Fruit fly (Drosophila melanogaster) S2 (cell line): ENCODE data around the gene ClC-a.

Experiments
- CG8478 ChIP-seq: fragments of >200 bp; optimal IDR thresholded peaks from 2 replicates; lab custom pipeline; 2018
- CTCF ChIP-seq, 2 experiments: fragments of >200 bp; optimal IDR thresholded peaks; 2 replicates each; lab custom pipeline; 2018

DNA sequence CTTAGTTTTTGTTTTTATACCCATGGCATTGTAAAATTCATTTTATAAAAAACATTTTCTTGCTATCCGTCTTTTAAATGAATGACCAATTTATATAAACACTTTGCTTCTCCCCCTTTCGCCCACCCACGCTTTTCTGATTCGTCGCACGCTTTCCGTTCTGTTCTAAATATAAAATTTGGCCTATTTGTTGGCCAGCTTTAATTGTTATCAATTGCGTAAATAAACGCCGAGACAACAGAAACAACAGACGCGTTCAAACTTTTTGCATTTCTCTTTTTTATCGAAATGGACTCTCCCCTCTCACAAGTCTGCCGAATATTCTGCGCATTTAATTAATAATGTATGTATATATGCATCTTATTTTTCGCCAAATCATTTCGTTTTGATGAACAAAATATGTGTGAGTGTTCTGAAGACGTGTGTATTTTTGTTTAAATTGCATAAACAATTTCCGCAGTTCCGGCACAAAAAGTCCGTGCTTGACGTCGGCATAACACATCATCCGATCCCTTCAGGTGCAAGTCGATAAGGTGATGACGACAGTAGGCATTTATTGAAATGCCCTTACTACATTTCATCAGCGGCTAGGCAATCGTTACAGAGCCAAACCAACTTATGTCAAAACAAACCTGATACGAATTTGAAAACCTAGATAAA, 55.7 kb downstream of the ClC-a start:
- TF ChIP-seq CG8478 (lab: Kevin White, UChicago) (no peak), CTCF (optimal IDR thresholded peaks at IDR 0.05; lab: Kevin White, UChicago) (no peak)
